Worm (Caenorhabditis elegans) whole organism, L1 larva: ENCODE measurements around the gene Y73B6BL.47.

ENCODE experiments used
- efl-3 ChIP-seq: fragments of 200-800 bp; sonication (Bioruptor generic); optimal IDR thresholded peaks from 2 replicates; lab custom pipeline; 2018; ENCODE audit warnings: mild to moderate bottlenecking, missing genetic modification characterization, missing compliant biosample characterization
- irx-1 ChIP-seq: sonication (generic microtip); optimal IDR thresholded peaks from 2 replicates; lab custom pipeline; 2016; ENCODE audit warnings: missing genetic modification characterization, missing compliant biosample characterization
- mep-1 ChIP-seq: fragments of 150-350 bp; optimal IDR thresholded peaks from 2 replicates; lab custom pipeline; 2014; ENCODE audit warnings: missing biosample characterization, missing genetic modification characterization
- nhr-85 ChIP-seq: sonication (generic microtip); peaks from one replicate; lab custom pipeline; 2016; ENCODE audit warnings: missing genetic modification characterization, inconsistent platforms, missing compliant biosample characterization
- tlp-1 ChIP-seq: fragments of 150-350 bp; optimal IDR thresholded peaks from 2 replicates; lab custom pipeline; 2014; ENCODE audit warnings: missing biosample characterization, missing genetic modification characterization
- zag-1 ChIP-seq: fragments of 150-350 bp; optimal IDR thresholded peaks from 2 replicates; lab custom pipeline; 2014; ENCODE audit warnings: missing biosample characterization, missing genetic modification characterization
- ztf-4 ChIP-seq: fragments of 150-350 bp; optimal IDR thresholded peaks from 2 replicates; lab custom pipeline; 2014; ENCODE audit warnings: missing biosample characterization, missing genetic modification characterization

- TF ChIP-seq irx-1 (tag; lab: Kevin White, UChicago), result no peak
- no peak for TF ChIP-seq mep-1 (tag; lab: Kevin White, UChicago)
- TF ChIP-seq efl-3 (GFP tag; lab: Kevin White, UChicago), result no peak
- no peak for TF ChIP-seq nhr-85 (tag; lab: Kevin White, UChicago)
- no peak for TF ChIP-seq ztf-4 (tag; lab: Kevin White, UChicago)
- no peak for TF ChIP-seq tlp-1 (tag; lab: Kevin White, UChicago)
- no peak for TF ChIP-seq zag-1 (tag; lab: Kevin White, UChicago)
Measured at ce11 chrIV:6402386-6402905, 40.7 kb downstream of the Y73B6BL.47 start, which contains the start of gene sfrp-1.
